Fruit fly (Drosophila melanogaster): ENCODE data around the gene CG42699.

CG42699 gene

dm6 chrX:5737157-5737556 lies 27.2 kb upstream of the CG42699 start:
- TF ChIP-seq pan (optimal IDR thresholded peaks at IDR 0.05) (no peak), psq (optimal IDR thresholded peaks at IDR 0.05) (no peak), usp (GFP tag; optimal IDR thresholded peaks at IDR 0.05) (no peak), EcR (GFP tag; optimal IDR thresholded peaks at IDR 0.05) (no peak), Dll (optimal IDR thresholded peaks at IDR 0.05) (no peak), CG8478 (optimal IDR thresholded peaks at IDR 0.05) (no peak)

- no peak for TF ChIP-seq EcR (GFP tag; optimal IDR thresholded peaks at IDR 0.05)
- TF ChIP-seq psq (optimal IDR thresholded peaks at IDR 0.05): no peak
- no peak for TF ChIP-seq pan (optimal IDR thresholded peaks at IDR 0.05)
- no peak for TF ChIP-seq Dll (optimal IDR thresholded peaks at IDR 0.05)
- TF ChIP-seq usp (GFP tag; optimal IDR thresholded peaks at IDR 0.05): no peak
- no peak for TF ChIP-seq CG8478 (optimal IDR thresholded peaks at IDR 0.05)
Observed at dm6 chrX:5737676-5738220, 26.6 kb upstream of the CG42699 start, which contains the start of gene Snx27. TSS of gene Snx27 (minus strand) at chrX:5738031.

- TF ChIP-seq pan (optimal IDR thresholded peaks at IDR 0.05) (no peak), EcR (GFP tag; optimal IDR thresholded peaks at IDR 0.05) (no peak), CG8478 (optimal IDR thresholded peaks at IDR 0.05) (no peak), psq (optimal IDR thresholded peaks at IDR 0.05) (no peak), usp (GFP tag; optimal IDR thresholded peaks at IDR 0.05) (no peak), Dll (optimal IDR thresholded peaks at IDR 0.05) (no peak)
Observed at dm6 chrX:5741625-5742024, 22.7 kb upstream of the CG42699 start.

- TF ChIP-seq EcR (GFP tag; optimal IDR thresholded peaks at IDR 0.05): no peak
- no peak for TF ChIP-seq pan (optimal IDR thresholded peaks at IDR 0.05)
- TF ChIP-seq CG8478 (optimal IDR thresholded peaks at IDR 0.05): no peak
- no peak for TF ChIP-seq Dll (optimal IDR thresholded peaks at IDR 0.05)
- TF ChIP-seq psq (optimal IDR thresholded peaks at IDR 0.05): no peak
- TF ChIP-seq usp (GFP tag; optimal IDR thresholded peaks at IDR 0.05): no peak
Observed at dm6 chrX:5744277-5744846, 20.0 kb upstream of the CG42699 start.

dm6 chrX:5744992-5745732 lies 19.2 kb upstream of the CG42699 start:
- TF ChIP-seq EcR (GFP tag; optimal IDR thresholded peaks at IDR 0.05): no peak
- TF ChIP-seq usp (GFP tag; optimal IDR thresholded peaks at IDR 0.05): no peak
- no peak for TF ChIP-seq Dll (optimal IDR thresholded peaks at IDR 0.05)
- no peak for TF ChIP-seq CG8478 (optimal IDR thresholded peaks at IDR 0.05)
- no peak for TF ChIP-seq psq (optimal IDR thresholded peaks at IDR 0.05)
- TF ChIP-seq pan (optimal IDR thresholded peaks at IDR 0.05): no peak

- TF ChIP-seq psq (optimal IDR thresholded peaks at IDR 0.05): no peak
- TF ChIP-seq Dll (optimal IDR thresholded peaks at IDR 0.05): no peak
- TF ChIP-seq usp (GFP tag; optimal IDR thresholded peaks at IDR 0.05): no peak
- no peak for TF ChIP-seq pan (optimal IDR thresholded peaks at IDR 0.05)
- TF ChIP-seq CG8478 (optimal IDR thresholded peaks at IDR 0.05): no peak
- no peak for TF ChIP-seq EcR (GFP tag; optimal IDR thresholded peaks at IDR 0.05)
Observed at dm6 chrX:5745840-5746815, 18.2 kb upstream of the CG42699 start.

dm6 chrX:5746864-5747861 lies 17.2 kb upstream of the CG42699 start, which contains the start of the genes IntS6 and Rtel1:
TSS of gene IntS6 (minus strand) at chrX:5747254.
TSS of gene Rtel1 (plus strand) at chrX:5747747.
- peak; percentile 65 for TF ChIP-seq CG8478 (optimal IDR thresholded peaks at IDR 0.05)
- no peak for TF ChIP-seq EcR (GFP tag; optimal IDR thresholded peaks at IDR 0.05)
- TF ChIP-seq Dll (optimal IDR thresholded peaks at IDR 0.05): peak; percentile 58

dm6 chrX:5751949-5752348 lies 12.4 kb upstream of the CG42699 start, which contains the start of gene CG15772:
TSS of gene CG15772 (plus strand) at chrX:5752249.
- no peak for TF ChIP-seq psq (optimal IDR thresholded peaks at IDR 0.05)
- TF ChIP-seq Dll (optimal IDR thresholded peaks at IDR 0.05): no peak
- TF ChIP-seq usp (GFP tag; optimal IDR thresholded peaks at IDR 0.05): no peak
- TF ChIP-seq CG8478 (optimal IDR thresholded peaks at IDR 0.05): no peak
- TF ChIP-seq EcR (GFP tag; optimal IDR thresholded peaks at IDR 0.05): no peak
- TF ChIP-seq pan (optimal IDR thresholded peaks at IDR 0.05): no peak

dm6 chrX:5752838-5753237 lies 11.5 kb upstream of the CG42699 start:
- TF ChIP-seq usp (GFP tag; optimal IDR thresholded peaks at IDR 0.05) (no peak), CG8478 (optimal IDR thresholded peaks at IDR 0.05) (no peak), Dll (optimal IDR thresholded peaks at IDR 0.05) (no peak), EcR (GFP tag; optimal IDR thresholded peaks at IDR 0.05) (no peak), pan (optimal IDR thresholded peaks at IDR 0.05) (no peak), psq (optimal IDR thresholded peaks at IDR 0.05) (no peak)
